Worm (Caenorhabditis elegans): ENCODE data around the gene col-19.

DNA sequence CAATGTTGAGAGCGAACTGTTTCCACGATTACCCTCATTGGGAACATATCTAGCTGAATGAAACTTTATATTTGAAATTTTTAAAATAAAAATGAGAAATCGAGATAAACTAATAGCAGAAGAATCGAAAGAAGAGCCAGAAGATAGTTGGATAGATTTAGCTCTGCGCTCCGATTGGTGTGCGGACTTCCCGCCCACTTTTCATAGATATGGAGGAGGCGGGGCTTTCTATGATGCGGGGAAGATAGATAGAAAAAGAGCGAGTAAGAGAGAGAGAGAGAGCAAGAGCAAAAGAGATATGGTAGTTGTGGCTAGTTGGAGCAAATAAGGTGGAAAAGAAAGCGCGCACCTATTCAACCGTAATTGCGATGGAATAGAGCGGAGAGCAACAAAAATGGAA is 12.2 kb downstream of the col-19 start, which contains the start of gene dve-1:
- no peak for TF ChIP-seq cog-1 (tag; optimal IDR thresholded peaks at IDR 0.05)
- TF ChIP-seq klf-2 (GFP tag; conservative IDR thresholded peaks at IDR 0.05) = no peak
- no peak for TF ChIP-seq flt-1 (GFP tag; IDR thresholded peaks at IDR 0.05)
- no peak for TF ChIP-seq tab-1 (GFP tag; IDR thresholded peaks at IDR 0.05)
